Fruit fly (Drosophila melanogaster) whole organism, adult: ENCODE data around the gene Sws1.

Experiments used
- CG14711 ChIP-seq: fragments of 200-800 bp; sonication (Bioruptor generic); optimal IDR thresholded peaks from 2 replicates; lab custom pipeline; 2018; ENCODE audit warnings: missing biosample characterization, mild to moderate bottlenecking, missing genetic modification characterization, moderate library complexity
- CG7101 ChIP-seq: fragments of 200-800 bp; sonication (Bioruptor generic); optimal IDR thresholded peaks from 2 replicates; lab custom pipeline; 2018; ENCODE audit warnings: missing biosample characterization, mild to moderate bottlenecking, missing genetic modification characterization, moderate library complexity
- Clk ChIP-seq: fragments of 200-800 bp; sonication (Bioruptor generic); optimal IDR thresholded peaks from 2 replicates; lab custom pipeline; 2017; ENCODE audit warnings: missing biosample characterization, missing genetic modification characterization
- Hr96 ChIP-seq: fragments of 200-800 bp; sonication (Bioruptor generic); optimal IDR thresholded peaks from 2 replicates; lab custom pipeline; 2016; ENCODE audit warnings: missing biosample characterization, missing genetic modification characterization
- ovo ChIP-seq: fragments of 200-800 bp; sonication (Bioruptor generic); optimal IDR thresholded peaks from 2 replicates; lab custom pipeline; 2016; ENCODE audit warnings: missing biosample characterization, missing genetic modification characterization

dm6 chr2L:2609694-2610093 is 34.8 kb upstream of the Sws1 start, which contains the start of gene CG15395:
- TF ChIP-seq Hr96 (GFP tag; lab: Kevin White, UChicago) (no peak), ovo (GFP tag; lab: Kevin White, UChicago) (no peak), CG14711 (tag; lab: Kevin White, UChicago) (no peak), Clk (no peak), CG7101 (tag; lab: Kevin White, UChicago) (no peak)
